Fruit fly (Drosophila melanogaster) whole organism, embryonic: ENCODE results near the gene CG8128.

Experiments
- C15 ChIP-seq: fragments of 200-800 bp; sonication (Bioruptor generic); IDR thresholded peaks from 3 replicates; pipeline ENCODE4 v1.3.6; 2022; ENCODE audit warnings: missing biosample characterization, missing genetic modification characterization
- CG10462 ChIP-seq: fragments of 200-800 bp; sonication (Bioruptor generic); optimal IDR thresholded peaks from 2 replicates; lab custom pipeline; 2016; ENCODE audit warnings: missing biosample characterization, missing genetic modification characterization
- CG10959 ChIP-seq: fragments of 200-800 bp; sonication (Bioruptor generic); IDR thresholded peaks from 2 replicates; pipeline ENCODE4 v1.3.6; 2022; ENCODE audit warnings: missing biosample characterization, missing genetic modification characterization
- CG10979 ChIP-seq: fragments of 200-800 bp; sonication (Bioruptor generic); optimal IDR thresholded peaks from 2 replicates; lab custom pipeline; 2018; ENCODE audit warnings: missing biosample characterization, mild to moderate bottlenecking, missing genetic modification characterization, moderate library complexity
- CG11504 ChIP-seq: fragments of 200-800 bp; sonication (Bioruptor generic); optimal IDR thresholded peaks from 3 replicates; lab custom pipeline; 2019; ENCODE audit warnings: missing biosample characterization, mild to moderate bottlenecking, missing genetic modification characterization, moderate library complexity
- CG11695 ChIP-seq: fragments of 200-800 bp; sonication (Bioruptor generic); IDR thresholded peaks from 3 replicates; pipeline ENCODE4 v1.3.6; 2022; ENCODE audit warnings: missing biosample characterization, missing genetic modification characterization
- CG12071 ChIP-seq: fragments of 200-800 bp; sonication (Bioruptor generic); optimal IDR thresholded peaks from 3 replicates; lab custom pipeline; 2018; ENCODE audit warnings: missing biosample characterization, mild to moderate bottlenecking, missing genetic modification characterization
- CG12391 ChIP-seq: fragments of 200-800 bp; sonication (Bioruptor generic); optimal IDR thresholded peaks from 3 replicates; lab custom pipeline; 2018; ENCODE audit warnings: missing biosample characterization, mild to moderate bottlenecking, missing genetic modification characterization, moderate library complexity
- CG13424 ChIP-seq: fragments of 200-800 bp; sonication (Bioruptor generic); optimal IDR thresholded peaks from 2 replicates; lab custom pipeline; 2019; ENCODE audit warnings: missing biosample characterization, mild to moderate bottlenecking, missing genetic modification characterization, moderate library complexity
- CG13775 ChIP-seq: fragments of 200-800 bp; sonication (Bioruptor generic); optimal IDR thresholded peaks from 3 replicates; lab custom pipeline; 2017; ENCODE audit warnings: missing biosample characterization, mild to moderate bottlenecking, missing genetic modification characterization
- CG13894 ChIP-seq: fragments of 200-800 bp; sonication (Bioruptor generic); optimal IDR thresholded peaks from 3 replicates; lab custom pipeline; 2018; ENCODE audit warnings: missing biosample characterization, mild to moderate bottlenecking, missing genetic modification characterization, moderate library complexity
- CG14710 ChIP-seq: fragments of 200-800 bp; sonication (Bioruptor generic); optimal IDR thresholded peaks from 3 replicates; lab custom pipeline; 2019; ENCODE audit warnings: missing biosample characterization, mild to moderate bottlenecking, missing genetic modification characterization, moderate library complexity
- CG14965 ChIP-seq: fragments of 200-800 bp; sonication (Bioruptor generic); optimal IDR thresholded peaks from 2 replicates; lab custom pipeline; 2016; ENCODE audit warnings: missing biosample characterization, missing genetic modification characterization, borderline replicate concordance
- CG2116 ChIP-seq: fragments of 200-800 bp; sonication (Bioruptor generic); optimal IDR thresholded peaks from 3 replicates; lab custom pipeline; 2018; ENCODE audit warnings: missing biosample characterization, mild to moderate bottlenecking, missing genetic modification characterization
- CG2678 ChIP-seq: fragments of 200-800 bp; sonication (Bioruptor generic); optimal IDR thresholded peaks from 3 replicates; lab custom pipeline; 2019; ENCODE audit warnings: missing biosample characterization, mild to moderate bottlenecking, missing genetic modification characterization, moderate library complexity
- CG32532 ChIP-seq: fragments of 200-800 bp; sonication (Bioruptor generic); IDR thresholded peaks from 2 replicates; pipeline ENCODE4 v1.3.6; 2022; ENCODE audit warnings: missing biosample characterization, missing genetic modification characterization
- CG34376 ChIP-seq: fragments of 200-800 bp; sonication (Bioruptor generic); optimal IDR thresholded peaks from 2 replicates; lab custom pipeline; 2018; ENCODE audit warnings: missing biosample characterization, mild to moderate bottlenecking, missing genetic modification characterization
- CG3726 ChIP-seq: fragments of 200-800 bp; sonication (Bioruptor generic); IDR thresholded peaks from 3 replicates; pipeline ENCODE4, ENCODE4 v1.3.6; 2022; ENCODE audit warnings: missing biosample characterization, missing genetic modification characterization
- CG4360 ChIP-seq: fragments of 200-800 bp; sonication (Bioruptor generic); IDR thresholded peaks from 2 replicates; pipeline ENCODE4 v1.3.6; 2022; ENCODE audit warnings: missing biosample characterization, missing genetic modification characterization
- CG4730 ChIP-seq: fragments of 200-800 bp; sonication (Bioruptor generic); IDR thresholded peaks from 2 replicates; pipeline ENCODE4 v1.3.6; 2022; ENCODE audit warnings: missing biosample characterization, missing genetic modification characterization
- CG7357 ChIP-seq: fragments of 200-800 bp; sonication (Bioruptor generic); IDR thresholded peaks from 3 replicates; pipeline ENCODE4 v1.3.6; 2022; ENCODE audit warnings: missing biosample characterization, missing genetic modification characterization
- CG8359 ChIP-seq: fragments of 200-800 bp; sonication (Bioruptor generic); optimal IDR thresholded peaks from 2 replicates; lab custom pipeline; 2017; ENCODE audit warnings: missing biosample characterization, mild to moderate bottlenecking, missing genetic modification characterization, borderline replicate concordance
- CG9932 ChIP-seq: fragments of 200-800 bp; sonication (Bioruptor generic); IDR thresholded peaks from 2 replicates; pipeline ENCODE4 v1.3.6; 2022; ENCODE audit warnings: missing biosample characterization, missing genetic modification characterization
- Dref ChIP-seq: fragments of 200-800 bp; sonication (Bioruptor generic); IDR thresholded peaks from 2 replicates; pipeline ENCODE4 v1.3.6; 2022; ENCODE audit warnings: missing biosample characterization, missing genetic modification characterization
- Hand ChIP-seq: fragments of 200-800 bp; sonication (Bioruptor generic); optimal IDR thresholded peaks from 2 replicates; lab custom pipeline; 2017; ENCODE audit warnings: mild to moderate bottlenecking, missing biosample characterization, missing genetic modification reagents, missing genetic modification characterization
- NC2β ChIP-seq: fragments of 200-800 bp; sonication (Bioruptor generic); optimal IDR thresholded peaks from 2 replicates; lab custom pipeline; 2016; ENCODE audit warnings: missing biosample characterization, missing genetic modification characterization
- Oaz ChIP-seq: fragments of 200-800 bp; sonication (Bioruptor generic); IDR thresholded peaks from 2 replicates; pipeline ENCODE4 v1.3.6; 2022; ENCODE audit warnings: missing biosample characterization, missing genetic modification characterization
- Opbp ChIP-seq: fragments of 200-800 bp; sonication (Bioruptor generic); IDR thresholded peaks from 3 replicates; pipeline ENCODE4 v1.3.6; 2022; ENCODE audit warnings: missing biosample characterization, missing genetic modification characterization; ENCODE audit not compliant: partially characterized antibody
- Ptx1 ChIP-seq: fragments of 200-800 bp; sonication (Bioruptor generic); IDR thresholded peaks from 2 replicates; pipeline ENCODE4 v1.3.6; 2022; ENCODE audit warnings: missing biosample characterization, missing genetic modification characterization
- Sox100B ChIP-seq: fragments of 200-800 bp; sonication (Bioruptor generic); optimal IDR thresholded peaks from 3 replicates; lab custom pipeline; 2018; ENCODE audit warnings: missing biosample characterization, mild to moderate bottlenecking, missing genetic modification characterization
- Sry-β ChIP-seq: fragments of 200-800 bp; sonication (Bioruptor generic); optimal IDR thresholded peaks from 2 replicates; lab custom pipeline; 2018; ENCODE audit warnings: missing biosample characterization, mild to moderate bottlenecking, missing genetic modification characterization, moderate library complexity
- Sry-δ ChIP-seq: fragments of 200-800 bp; sonication (Bioruptor generic); optimal IDR thresholded peaks from 2 replicates; lab custom pipeline; 2016; ENCODE audit warnings: missing biosample characterization, missing genetic modification characterization
- bab2 ChIP-seq: fragments of 200-800 bp; sonication (Bioruptor generic); optimal IDR thresholded peaks from 2 replicates; lab custom pipeline; 2016; ENCODE audit warnings: missing biosample characterization, missing genetic modification characterization
- dimm ChIP-seq: fragments of 200-800 bp; sonication (Bioruptor generic); IDR thresholded peaks from 2 replicates; pipeline ENCODE4 v1.3.6; 2022; ENCODE audit warnings: missing biosample characterization, missing genetic modification characterization
- ems ChIP-seq: fragments of 200-800 bp; sonication (Bioruptor generic); optimal IDR thresholded peaks from 3 replicates; lab custom pipeline; 2016; ENCODE audit warnings: missing biosample characterization, missing genetic modification characterization
- esg ChIP-seq: fragments of 200-800 bp; sonication (Bioruptor generic); conservative IDR thresholded peaks from 2 replicates; pipeline ENCODE4 v1.3.6; 2022; ENCODE audit warnings: missing biosample characterization, missing genetic modification characterization
- ewg ChIP-seq: fragments of 200-800 bp; sonication (Bioruptor generic); optimal IDR thresholded peaks from 3 replicates; lab custom pipeline; 2017; ENCODE audit warnings: mild to moderate bottlenecking, missing biosample characterization, missing genetic modification reagents, missing genetic modification characterization
- fru ChIP-seq: fragments of >200 bp; optimal IDR thresholded peaks from 2 replicates; lab custom pipeline; 2017
- her ChIP-seq: fragments of 200-800 bp; sonication (Bioruptor generic); optimal IDR thresholded peaks from 2 replicates; lab custom pipeline; 2016; ENCODE audit warnings: missing biosample characterization, missing genetic modification characterization
- mam ChIP-seq: fragments of 200-800 bp; sonication (Bioruptor generic); optimal IDR thresholded peaks from 3 replicates; lab custom pipeline; 2016; ENCODE audit warnings: missing biosample characterization, missing genetic modification characterization
- nmo ChIP-seq: fragments of 200-800 bp; sonication (Bioruptor generic); optimal IDR thresholded peaks from 2 replicates; lab custom pipeline; 2018; ENCODE audit warnings: missing biosample characterization, mild to moderate bottlenecking, missing genetic modification characterization, moderate library complexity
- pb ChIP-seq: fragments of 200-800 bp; sonication (Bioruptor generic); optimal IDR thresholded peaks from 3 replicates; lab custom pipeline; 2016; ENCODE audit warnings: missing biosample characterization, missing genetic modification characterization
- peb ChIP-seq: fragments of 200-800 bp; sonication (Bioruptor generic); IDR thresholded peaks from 2 replicates; pipeline ENCODE4 v1.3.6; 2022; ENCODE audit warnings: missing biosample characterization, missing genetic modification characterization
- pfk ChIP-seq: fragments of 200-800 bp; sonication (Bioruptor generic); optimal IDR thresholded peaks from 2 replicates; lab custom pipeline; 2018; ENCODE audit warnings: missing biosample characterization, mild to moderate bottlenecking, missing genetic modification characterization, moderate library complexity
- sisA ChIP-seq: fragments of 200-800 bp; sonication (Bioruptor generic); IDR thresholded peaks from 2 replicates; pipeline ENCODE4 v1.3.6; 2022; ENCODE audit warnings: missing biosample characterization, missing genetic modification characterization
- tgo ChIP-seq: fragments of 200-800 bp; sonication (Bioruptor generic); IDR thresholded peaks from 3 replicates; pipeline ENCODE4 v1.3.6; 2022; ENCODE audit warnings: missing biosample characterization, missing genetic modification characterization
- tll ChIP-seq, 2 experiments: fragments of 200-800 bp in 1 of 2; fragments of >200 bp in 1 of 2; sonication (Bioruptor generic) in 1 of 2; optimal IDR thresholded peaks; 2 replicates each; lab custom pipeline; 2017 to 2019; ENCODE audit warnings: missing biosample characterization in 2 of 2, missing genetic modification characterization in 2 of 2, mild to moderate bottlenecking in 1 of 2, moderate library complexity in 1 of 2
- toy ChIP-seq: fragments of 200-800 bp; sonication (Bioruptor generic); IDR thresholded peaks from 2 replicates; pipeline ENCODE4 v1.3.6; 2022; ENCODE audit warnings: missing biosample characterization, missing genetic modification characterization
- trh ChIP-seq: fragments of 200-800 bp; sonication (Bioruptor generic); optimal IDR thresholded peaks from 2 replicates; lab custom pipeline; 2016; ENCODE audit warnings: missing biosample characterization, missing genetic modification characterization
- zfh2 ChIP-seq: fragments of 200-800 bp; sonication (Bioruptor generic); optimal IDR thresholded peaks from 2 replicates; lab custom pipeline; 2016; ENCODE audit warnings: missing biosample characterization, missing genetic modification characterization

CG8128 gene

dm6 chrX:15696854-15697540 lies at the start of gene CG8128 (continued):
- no peak for TF ChIP-seq pfk (GFP tag; lab: Kevin White, UChicago)
- no peak for TF ChIP-seq NC2β
- no peak for TF ChIP-seq Hand (GFP tag; lab: Kevin White, UChicago)
- peak; percentile 2 for TF ChIP-seq CG11504 (tag; lab: Kevin White, UChicago)
- no peak for TF ChIP-seq CG10462
- no peak for TF ChIP-seq trh (GFP tag; lab: Kevin White, UChicago)
- TF ChIP-seq pb (GFP tag; lab: Kevin White, UChicago) = no peak
- TF ChIP-seq C15 (GFP tag; lab: Robert Waterston, UW) = no peak
- TF ChIP-seq esg (GFP tag; lab: Robert Waterston, UW) = peak; percentile 15; the same call in 1 of the 2 replicates
- no peak for TF ChIP-seq Sox100B
- no peak for TF ChIP-seq CG34376 (GFP tag; lab: Kevin White, UChicago)
- no peak for TF ChIP-seq CG3726
- TF ChIP-seq CG32532 = peak; percentile 21; the same call in 1 of the 2 replicates
- no peak for TF ChIP-seq tgo (GFP tag; lab: Robert Waterston, UW)
- TF ChIP-seq ems (GFP tag; lab: Kevin White, UChicago) = no peak
- no peak for TF ChIP-seq CG10979 (tag; lab: Kevin White, UChicago)
- TF ChIP-seq CG12071 (GFP tag; lab: Kevin White, UChicago) = no peak
- no peak for TF ChIP-seq CG14965 (GFP tag; lab: Kevin White, UChicago)
- 0 out of 2 replicates have a peak, but pooled peaks have one; percentile 18 for TF ChIP-seq Ptx1
- TF ChIP-seq CG11695 (GFP tag; lab: Robert Waterston, UW) = no peak
- peak; percentile 26 to 88 for TF ChIP-seq tll (GFP tag; optimal IDR thresholded peaks at IDR 0.05; lab: Kevin White, UChicago)
- peak; percentile 94 for TF ChIP-seq Sry-β
- TF ChIP-seq zfh2 (GFP tag; lab: Kevin White, UChicago) = no peak
- TF ChIP-seq Dref (GFP tag; lab: Robert Waterston, UW) = peak; percentile 36; the same call in 1 of the 2 replicates
- 0 out of 2 replicates have a peak, but pooled peaks have one; percentile 9 for TF ChIP-seq sisA (GFP tag; lab: Robert Waterston, UW)
- peak; percentile 46 for TF ChIP-seq Sry-δ (GFP tag; lab: Kevin White, UChicago)
- no peak for TF ChIP-seq CG7357 (GFP tag; lab: Robert Waterston, UW)
- TF ChIP-seq CG8359 (GFP tag; lab: Kevin White, UChicago) = no peak
- TF ChIP-seq her (GFP tag; lab: Kevin White, UChicago) = no peak
- TF ChIP-seq CG4730 (GFP tag; lab: Robert Waterston, UW) = no peak
- TF ChIP-seq CG9932 = peak; percentile 18; the same call in 1 of the 2 replicates
- TF ChIP-seq CG4360 = no peak
- 0 out of 3 replicates have a peak, but pooled peaks have one; percentile 39 for TF ChIP-seq Opbp (GFP tag; lab: Robert Waterston, UW)
- TF ChIP-seq CG2678 (tag; lab: Kevin White, UChicago) = no peak
- TF ChIP-seq fru (lab: Kevin White, UChicago) = no peak
- TF ChIP-seq CG14710 (tag; lab: Kevin White, UChicago) = peak; percentile 24
- peak; percentile 4 for TF ChIP-seq ewg (GFP tag; lab: Kevin White, UChicago)
- peak; percentile 2 for TF ChIP-seq CG12391 (tag; lab: Kevin White, UChicago)
- TF ChIP-seq dimm (GFP tag; lab: Robert Waterston, UW) = no peak
- TF ChIP-seq peb (GFP tag; lab: Robert Waterston, UW) = no peak
- TF ChIP-seq toy (GFP tag; lab: Robert Waterston, UW) = no peak
- no peak for TF ChIP-seq Oaz (GFP tag; lab: Robert Waterston, UW)
- no peak for TF ChIP-seq CG13775
- peak; percentile 30 for TF ChIP-seq nmo (GFP tag; lab: Kevin White, UChicago)
- peak; percentile 28 for TF ChIP-seq CG13424 (tag; lab: Kevin White, UChicago)
- TF ChIP-seq bab2 = peak; percentile 9
- no peak for TF ChIP-seq CG13894
- TF ChIP-seq CG10959 (GFP tag; lab: Robert Waterston, UW) = no peak
- peak; percentile 13 for TF ChIP-seq mam (GFP tag; lab: Kevin White, UChicago)
- TF ChIP-seq CG2116 (GFP tag; lab: Kevin White, UChicago) = no peak
